Worm (Caenorhabditis elegans) whole organism, L4/young adult: ENCODE results near the gene T24E12.3.

Experiments
- W03F9.2 ChIP-seq: fragments of 150-350 bp; optimal IDR thresholded peaks from 2 replicates; lab custom pipeline; 2014; ENCODE audit warnings: missing biosample characterization, missing genetic modification characterization
- dao-5 ChIP-seq: sonication (generic microtip); optimal IDR thresholded peaks from 2 replicates; lab custom pipeline; 2016; ENCODE audit warnings: missing genotype, missing genetic modification characterization, moderate library complexity, missing compliant biosample characterization
- him-1 ChIP-seq: sonication (generic microtip); optimal IDR thresholded peaks from 2 replicates; lab custom pipeline; 2016; ENCODE audit warnings: missing genotype, missing genetic modification reagents, missing genetic modification characterization, missing compliant biosample characterization

- TF ChIP-seq dao-5 = no peak
- no peak for TF ChIP-seq W03F9.2 (tag; lab: Kevin White, UChicago)
- TF ChIP-seq him-1 (tag; lab: Kevin White, UChicago) = no peak
Observed at ce11 chrII:3757499-3757898, 18.3 kb upstream of the T24E12.3 start, which contains the start of gene srx-111.
